Fruit fly (Drosophila melanogaster): Measurements from ENCODE around the gene CYLD.

CYLD gene

dm6 chr2L:10260750-10261493 lies 38.7 kb downstream of the CYLD start, which contains the start of gene Pten (continued):
- TF ChIP-seq CG10267 (tag; optimal IDR thresholded peaks at IDR 0.05) (peak; percentile 76), CG1602 (GFP tag; optimal IDR thresholded peaks at IDR 0.05) (peak; percentile 64), ewg (GFP tag; optimal IDR thresholded peaks at IDR 0.05) (no peak), Nf-YA (GFP tag; IDR thresholded peaks at IDR 0.05) (no peak), ab (GFP tag; optimal IDR thresholded peaks at IDR 0.05) (no peak), Max (GFP tag; optimal IDR thresholded peaks at IDR 0.05) (peak; percentile 79), caup (GFP tag; optimal IDR thresholded peaks at IDR 0.05; ENCODE audit: severe bottlenecking) (no peak), cad (GFP tag; optimal IDR thresholded peaks at IDR 0.05) (peak; percentile 74), trh (GFP tag; optimal IDR thresholded peaks at IDR 0.05) (peak; percentile 16), jigr1 (GFP tag; IDR thresholded peaks at IDR 0.05) (peak; percentile 88; the same call in 1 of the 3 replicates), CG31224 (GFP tag; IDR thresholded peaks at IDR 0.05) (no peak), en (GFP tag; optimal IDR thresholded peaks at IDR 0.05) (peak; percentile 51), danr (GFP tag; IDR thresholded peaks at IDR 0.05) (no peak), CG31365 (tag; optimal IDR thresholded peaks at IDR 0.05) (no peak), slou (GFP tag; optimal IDR thresholded peaks at IDR 0.05) (peak; percentile 63), CG2116 (GFP tag; optimal IDR thresholded peaks at IDR 0.05) (peak; percentile 77), CG13894 (tag; optimal IDR thresholded peaks at IDR 0.05) (no peak), chinmo (GFP tag; IDR thresholded peaks at IDR 0.05; ENCODE audit: partially characterized antibody) (peak; percentile 85; the same call in 2 of the 4 replicates), CG17186 (GFP tag; optimal IDR thresholded peaks at IDR 0.05) (peak; percentile 44), CG7372 (GFP tag; IDR thresholded peaks at IDR 0.05) (peak; percentile 47; the same call in 1 of the 2 replicates), Nf-YB (GFP tag; optimal IDR thresholded peaks at IDR 0.05) (no peak), Rfx (GFP tag; IDR thresholded peaks at IDR 0.05) (no peak; the same call in 1 of the 2 replicates), lov (optimal IDR thresholded peaks at IDR 0.05) (no peak), lov (GFP tag; IDR thresholded peaks at IDR 0.05) (no peak), tx (GFP tag; optimal IDR thresholded peaks at IDR 0.05) (peak; percentile 64), CG17361 (GFP tag; IDR thresholded peaks at IDR 0.05) (peak; percentile 89; the same call in 2 of the 3 replicates), CG6175 (GFP tag; IDR thresholded peaks at IDR 0.05) (no peak), sob (GFP tag; IDR thresholded peaks at IDR 0.05) (0 out of 2 replicates have a peak, but pooled peaks have one; percentile 54), CG11695 (GFP tag; IDR thresholded peaks at IDR 0.05) (peak; percentile 73; the same call in 1 of the 3 replicates), sr (GFP tag; IDR thresholded peaks at IDR 0.05) (no peak), TFAM (GFP tag; optimal IDR thresholded peaks at IDR 0.05) (no peak), CG2889 (GFP tag; IDR thresholded peaks at IDR 0.05) (no peak), ci (GFP tag; IDR thresholded peaks at IDR 0.05) (peak; percentile 73; the same call in 1 of the 3 replicates), mam (GFP tag; optimal IDR thresholded peaks at IDR 0.05) (peak; percentile 74), p53 (GFP tag; optimal IDR thresholded peaks at IDR 0.05) (no peak), CG11398 (GFP tag; optimal IDR thresholded peaks at IDR 0.05) (peak; percentile 49), CG31441 (GFP tag; IDR thresholded peaks at IDR 0.05) (no peak), CG4707 (GFP tag; optimal IDR thresholded peaks at IDR 0.05) (peak; percentile 61), Sry-β (GFP tag; optimal IDR thresholded peaks at IDR 0.05) (peak; percentile 11), Aef1 (GFP tag; IDR thresholded peaks at IDR 0.05) (no peak; the same call in 2 of the 3 replicates), HLHmδ (GFP tag; optimal IDR thresholded peaks at IDR 0.05) (no peak), Hr78 (GFP tag; optimal IDR thresholded peaks at IDR 0.05) (no peak), CG3847 (GFP tag; IDR thresholded peaks at IDR 0.05) (no peak), hb (GFP tag; IDR thresholded peaks at IDR 0.05; ENCODE audit: partially characterized antibody) (peak; percentile 87; the same call in 2 of the 3 replicates), bbx (GFP tag; IDR thresholded peaks at IDR 0.05; ENCODE audit: partially characterized antibody) (peak; percentile 89), CG4282 (GFP tag; optimal IDR thresholded peaks at IDR 0.05) (no peak), sc (optimal IDR thresholded peaks at IDR 0.05) (no peak), sc (GFP tag; optimal IDR thresholded peaks at IDR 0.05) (peak; percentile 9), unc-4 (GFP tag; IDR thresholded peaks at IDR 0.05; ENCODE audit: partially characterized antibody) (peak; percentile 75), kay (GFP tag; optimal IDR thresholded peaks at IDR 0.05) (peak; percentile 61)
